Fruit fly (Drosophila melanogaster) whole organism, embryonic: Measurements from ENCODE around the gene kis.

ENCODE experiments used
- Atf3 ChIP-seq: fragments of 200-800 bp; sonication (Bioruptor generic); optimal IDR thresholded peaks from 3 replicates; lab custom pipeline; 2016; ENCODE audit warnings: missing biosample characterization, missing genetic modification characterization
- Bdp1 ChIP-seq: fragments of 200-800 bp; sonication (Bioruptor generic); optimal IDR thresholded peaks from 3 replicates; lab custom pipeline; 2016; ENCODE audit warnings: missing biosample characterization, missing genetic modification characterization
- CG10147 ChIP-seq: fragments of 200-800 bp; sonication (Bioruptor generic); optimal IDR thresholded peaks from 2 replicates; lab custom pipeline; 2019; ENCODE audit warnings: missing biosample characterization, mild to moderate bottlenecking, missing genetic modification characterization, moderate library complexity
- CG10274 ChIP-seq: fragments of 200-800 bp; sonication (Bioruptor generic); optimal IDR thresholded peaks from 3 replicates; lab custom pipeline; 2017; ENCODE audit warnings: missing biosample characterization, mild to moderate bottlenecking, missing genetic modification characterization
- CG11093 ChIP-seq: fragments of 200-800 bp; sonication (Bioruptor generic); IDR thresholded peaks from 3 replicates; pipeline ENCODE4 v1.3.6; 2022; ENCODE audit warnings: missing biosample characterization, missing genetic modification characterization
- CG11696 ChIP-seq: fragments of 200-800 bp; sonication (Bioruptor generic); IDR thresholded peaks from 2 replicates; pipeline ENCODE4 v1.3.6; 2022; ENCODE audit warnings: missing biosample characterization, missing genetic modification characterization
- CG11723 ChIP-seq: fragments of 200-800 bp; sonication (Bioruptor generic); optimal IDR thresholded peaks from 2 replicates; lab custom pipeline; 2017; ENCODE audit warnings: missing biosample characterization, mild to moderate bottlenecking, missing genetic modification characterization
- CG13287 ChIP-seq: fragments of 200-800 bp; sonication (Bioruptor generic); IDR thresholded peaks from 2 replicates; pipeline ENCODE4 v1.3.6; 2022; ENCODE audit warnings: missing biosample characterization, missing genetic modification characterization; ENCODE audit not compliant: partially characterized antibody
- CG13296 ChIP-seq: fragments of 200-800 bp; sonication (Bioruptor generic); optimal IDR thresholded peaks from 3 replicates; lab custom pipeline; 2018; ENCODE audit warnings: missing biosample characterization, mild to moderate bottlenecking, missing genetic modification characterization
- CG14050 ChIP-seq: fragments of 200-800 bp; sonication (Bioruptor generic); IDR thresholded peaks from 3 replicates; pipeline ENCODE4 v1.3.6; 2022; ENCODE audit warnings: missing biosample characterization, missing genetic modification characterization
- CG14667 ChIP-seq: fragments of 200-800 bp; sonication (Bioruptor generic); IDR thresholded peaks from 2 replicates; pipeline ENCODE4 v1.3.6; 2022; ENCODE audit warnings: missing biosample characterization, missing genetic modification characterization
- CG17359 ChIP-seq: fragments of 200-800 bp; sonication (Bioruptor generic); optimal IDR thresholded peaks from 3 replicates; lab custom pipeline; 2018; ENCODE audit warnings: missing biosample characterization, mild to moderate bottlenecking, missing genetic modification characterization, moderate library complexity
- CG2875 ChIP-seq: fragments of 200-800 bp; sonication (Bioruptor generic); optimal IDR thresholded peaks from 2 replicates; lab custom pipeline; 2017; ENCODE audit warnings: missing biosample characterization, mild to moderate bottlenecking, missing genetic modification characterization, missing genetic modification reagents
- CG4854 ChIP-seq: fragments of 200-800 bp; sonication (Bioruptor generic); optimal IDR thresholded peaks from 2 replicates; lab custom pipeline; 2016; ENCODE audit warnings: missing biosample characterization, missing genetic modification characterization, inconsistent platforms
- CG6175 ChIP-seq: fragments of 200-800 bp; sonication (Bioruptor generic); IDR thresholded peaks from 3 replicates; pipeline ENCODE4 v1.3.6; 2022; ENCODE audit warnings: missing biosample characterization, missing genetic modification characterization
- CG6654 ChIP-seq: fragments of 200-800 bp; sonication (Bioruptor generic); optimal IDR thresholded peaks from 2 replicates; lab custom pipeline; 2017; ENCODE audit warnings: missing biosample characterization, mild to moderate bottlenecking, missing genetic modification characterization
- CG6683 ChIP-seq: fragments of 200-800 bp; sonication (Bioruptor generic); optimal IDR thresholded peaks from 2 replicates; lab custom pipeline; 2017; ENCODE audit warnings: missing biosample characterization, mild to moderate bottlenecking, missing genetic modification characterization, missing genetic modification reagents
- CTCF ChIP-seq: fragments of 200-800 bp; sonication (Bioruptor generic); optimal IDR thresholded peaks from 2 replicates; lab custom pipeline; 2017; ENCODE audit warnings: missing biosample characterization, mild to moderate bottlenecking, missing genetic modification characterization, moderate library complexity
- D ChIP-seq, 2 experiments: fragments of 200-800 bp in 1 of 2; fragments of >200 bp in 1 of 2; sonication (Bioruptor generic) in 1 of 2; optimal IDR thresholded peaks; 2 replicates in 1 of 2; 3 replicates in 1 of 2; lab custom pipeline; 2017; ENCODE audit warnings: mild to moderate bottlenecking in 1 of 2, missing biosample characterization in 1 of 2, missing genetic modification characterization in 1 of 2, missing genetic modification reagents in 1 of 2
- Drgx ChIP-seq: fragments of 200-800 bp; sonication (Bioruptor generic); IDR thresholded peaks from 2 replicates; pipeline ENCODE4 v1.3.6; 2022; ENCODE audit warnings: missing biosample characterization, missing genetic modification characterization
- E2f1 ChIP-seq: fragments of 200-800 bp; sonication (Bioruptor generic); IDR thresholded peaks from 2 replicates; pipeline ENCODE4 v1.3.6; 2022; ENCODE audit warnings: missing biosample characterization, missing genetic modification characterization
- ERR ChIP-seq: fragments of 200-800 bp; sonication (Bioruptor generic); optimal IDR thresholded peaks from 2 replicates; lab custom pipeline; 2016; ENCODE audit warnings: missing biosample characterization, missing genetic modification characterization
- Fer2 ChIP-seq: fragments of 200-800 bp; sonication (Bioruptor generic); optimal IDR thresholded peaks from 2 replicates; lab custom pipeline; 2018; ENCODE audit warnings: missing biosample characterization, mild to moderate bottlenecking, missing genetic modification characterization, moderate library complexity
- HLH3B ChIP-seq: fragments of 200-800 bp; sonication (Bioruptor generic); IDR thresholded peaks from 2 replicates; pipeline ENCODE4 v1.3.6; 2022; ENCODE audit warnings: missing biosample characterization, missing genetic modification characterization
- HLH4C ChIP-seq: fragments of 200-800 bp; sonication (Bioruptor generic); IDR thresholded peaks from 3 replicates; pipeline ENCODE4 v1.3.6; 2022; ENCODE audit warnings: missing biosample characterization, missing genetic modification characterization; ENCODE audit not compliant: partially characterized antibody
- Hmx ChIP-seq: fragments of 200-800 bp; sonication (Bioruptor generic); optimal IDR thresholded peaks from 2 replicates; lab custom pipeline; 2016; ENCODE audit warnings: missing biosample characterization, missing genetic modification characterization
- Hr78 ChIP-seq, 2 experiments: fragments of 200-800 bp in 1 of 2; fragments of >200 bp in 1 of 2; sonication (Bioruptor generic) in 1 of 2; optimal IDR thresholded peaks; 2 replicates each; lab custom pipeline; 2017 to 2019; ENCODE audit warnings: missing biosample characterization in 2 of 2, missing genetic modification characterization in 2 of 2, mild to moderate bottlenecking in 1 of 2, moderate library complexity in 1 of 2
- Mes4 ChIP-seq: fragments of 200-800 bp; sonication (Bioruptor generic); optimal IDR thresholded peaks from 2 replicates; lab custom pipeline; 2016; ENCODE audit warnings: missing biosample characterization, missing genetic modification characterization
- Mrtf ChIP-seq: fragments of 200-800 bp; sonication (Bioruptor generic); IDR thresholded peaks from 3 replicates; pipeline ENCODE4 v1.3.6; 2022; ENCODE audit warnings: missing biosample characterization, missing genetic modification characterization
- Oaz ChIP-seq: fragments of 200-800 bp; sonication (Bioruptor generic); IDR thresholded peaks from 2 replicates; pipeline ENCODE4 v1.3.6; 2022; ENCODE audit warnings: missing biosample characterization, missing genetic modification characterization
- Side ChIP-seq: fragments of 200-800 bp; sonication (Bioruptor generic); optimal IDR thresholded peaks from 2 replicates; lab custom pipeline; 2016; ENCODE audit warnings: missing biosample characterization, missing genetic modification characterization
- Sox102F ChIP-seq: fragments of 200-800 bp; sonication (Bioruptor generic); optimal IDR thresholded peaks from 2 replicates; lab custom pipeline; 2018; ENCODE audit warnings: missing biosample characterization, mild to moderate bottlenecking, missing genetic modification characterization, moderate library complexity
- Spps ChIP-seq: fragments of 200-800 bp; sonication (Bioruptor generic); optimal IDR thresholded peaks from 2 replicates; lab custom pipeline; 2018; ENCODE audit warnings: missing biosample characterization, mild to moderate bottlenecking, missing genetic modification characterization
- Xbp1 ChIP-seq: fragments of 200-800 bp; sonication (Bioruptor generic); optimal IDR thresholded peaks from 3 replicates; lab custom pipeline; 2016; ENCODE audit warnings: missing biosample characterization, mild to moderate bottlenecking, missing genetic modification characterization
- btn ChIP-seq: fragments of 200-800 bp; sonication (Bioruptor generic); optimal IDR thresholded peaks from 2 replicates; lab custom pipeline; 2016; ENCODE audit warnings: missing biosample characterization, missing genetic modification characterization
- cato ChIP-seq: fragments of 200-800 bp; sonication (Bioruptor generic); optimal IDR thresholded peaks from 2 replicates; lab custom pipeline; 2016; ENCODE audit warnings: missing biosample characterization, missing genetic modification characterization, borderline replicate concordance
- ems ChIP-seq: fragments of 200-800 bp; sonication (Bioruptor generic); optimal IDR thresholded peaks from 3 replicates; lab custom pipeline; 2016; ENCODE audit warnings: missing biosample characterization, missing genetic modification characterization
- exex ChIP-seq: fragments of 200-800 bp; sonication (Bioruptor generic); optimal IDR thresholded peaks from 4 replicates; lab custom pipeline; 2018; ENCODE audit warnings: missing biosample characterization, mild to moderate bottlenecking, missing genetic modification characterization, moderate library complexity
- gt ChIP-seq: fragments of 200-800 bp; sonication (Bioruptor generic); IDR thresholded peaks from 2 replicates; pipeline ENCODE4 v1.3.6; 2022; ENCODE audit warnings: missing biosample characterization, missing genetic modification characterization
- ken ChIP-seq: fragments of 200-800 bp; sonication (Bioruptor generic); IDR thresholded peaks from 3 replicates; pipeline ENCODE4 v1.3.6; 2022; ENCODE audit warnings: missing biosample characterization, missing genetic modification characterization
- knrl ChIP-seq: fragments of 200-800 bp; sonication (Bioruptor generic); IDR thresholded peaks from 3 replicates; pipeline ENCODE4 v1.3.6; 2022; ENCODE audit warnings: missing biosample characterization, missing genetic modification characterization; ENCODE audit not compliant: partially characterized antibody
- maf-S ChIP-seq: fragments of 200-800 bp; sonication (Bioruptor generic); optimal IDR thresholded peaks from 2 replicates; lab custom pipeline; 2016; ENCODE audit warnings: missing biosample characterization, missing genetic modification characterization
- nerfin-2 ChIP-seq: fragments of 200-800 bp; sonication (Bioruptor generic); IDR thresholded peaks from 2 replicates; pipeline ENCODE4 v1.3.6; 2022; ENCODE audit warnings: missing biosample characterization, missing genetic modification characterization; ENCODE audit not compliant: partially characterized antibody
- otp ChIP-seq: fragments of 200-800 bp; sonication (Bioruptor generic); IDR thresholded peaks from 3 replicates; pipeline ENCODE4, ENCODE4 v1.3.6; 2022; ENCODE audit warnings: missing biosample characterization, missing genetic modification characterization
- phol ChIP-seq: fragments of 200-800 bp; sonication (Bioruptor generic); optimal IDR thresholded peaks from 3 replicates; lab custom pipeline; 2018; ENCODE audit warnings: missing biosample characterization, mild to moderate bottlenecking, missing genetic modification characterization, moderate library complexity
- pros ChIP-seq: fragments of 200-800 bp; sonication (Bioruptor generic); optimal IDR thresholded peaks from 3 replicates; lab custom pipeline; 2019; ENCODE audit warnings: missing biosample characterization, mild to moderate bottlenecking, missing genetic modification characterization, moderate library complexity
- psq ChIP-seq: fragments of 200-800 bp; sonication (Bioruptor generic); optimal IDR thresholded peaks from 2 replicates; lab custom pipeline; 2017; ENCODE audit warnings: missing biosample characterization, missing genetic modification characterization
- sens ChIP-seq: fragments of 200-800 bp; sonication (Bioruptor generic); peaks from one replicate; lab custom pipeline; 2016; ENCODE audit warnings: missing biosample characterization, missing genetic modification characterization
- slbo ChIP-seq: fragments of 200-800 bp; sonication (Bioruptor generic); IDR thresholded peaks from 2 replicates; pipeline ENCODE4 v1.3.6; 2022; ENCODE audit warnings: missing biosample characterization, missing genetic modification characterization
- so ChIP-seq: fragments of 200-800 bp; sonication (Bioruptor generic); IDR thresholded peaks from 3 replicates; pipeline ENCODE4 v1.3.6; 2022; ENCODE audit warnings: missing biosample characterization, missing genetic modification characterization

Gene kis

DNA sequence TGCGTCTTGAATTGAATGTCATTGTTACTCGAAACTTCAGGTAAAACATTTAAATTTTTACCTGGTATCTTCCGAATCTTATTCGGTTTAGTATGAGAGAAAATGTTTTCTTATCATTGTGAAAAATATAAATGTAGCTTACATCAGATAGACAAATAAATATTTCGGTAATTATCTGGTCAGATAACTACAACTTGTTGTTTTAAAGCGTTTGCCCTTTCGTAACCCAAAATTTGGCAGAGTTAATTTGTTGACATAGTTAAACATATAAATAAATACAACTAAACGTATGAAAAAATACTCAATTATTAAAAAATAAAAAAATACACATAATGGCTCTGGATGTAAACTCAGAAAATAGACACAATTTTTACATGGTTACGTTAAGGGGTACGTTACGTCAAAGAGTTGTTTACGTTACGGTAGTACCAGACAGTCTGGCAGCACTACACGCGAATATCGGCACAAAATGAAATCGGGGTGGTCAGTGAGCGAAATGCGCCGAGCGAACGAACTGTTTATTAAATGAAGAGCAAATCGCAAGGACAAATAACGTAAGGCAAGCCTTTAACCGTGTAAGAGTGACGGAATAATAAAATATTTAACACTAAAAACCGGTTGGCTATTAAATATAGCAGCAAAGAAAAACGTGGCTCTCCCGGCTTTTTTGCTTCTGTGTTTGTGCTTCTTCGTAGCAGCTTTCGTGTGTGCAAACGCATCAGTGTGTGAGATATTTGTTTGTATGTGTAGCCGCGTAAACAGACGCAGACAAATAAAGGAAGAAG is 68.1 kb downstream of the kis start (continued):
- TF ChIP-seq CG17359 (tag; lab: Kevin White, UChicago) = no peak
- no peak for TF ChIP-seq Mrtf
- no peak for TF ChIP-seq btn (GFP tag; lab: Kevin White, UChicago)
- TF ChIP-seq exex (tag; lab: Kevin White, UChicago) = no peak
- no peak for TF ChIP-seq ken
- TF ChIP-seq slbo (GFP tag; lab: Robert Waterston, UW) = no peak
- TF ChIP-seq CG2875 = no peak
- TF ChIP-seq sens = peak; percentile 31
- TF ChIP-seq Mes4 = no peak
- no peak for TF ChIP-seq nerfin-2 (GFP tag; lab: Robert Waterston, UW)
- TF ChIP-seq ERR (GFP tag; lab: Kevin White, UChicago) = no peak
- TF ChIP-seq Bdp1 (GFP tag; lab: Kevin White, UChicago) = no peak
- TF ChIP-seq HLH3B (GFP tag; lab: Robert Waterston, UW) = no peak
- TF ChIP-seq Spps (tag; lab: Kevin White, UChicago) = no peak
- TF ChIP-seq Atf3 (GFP tag; lab: Kevin White, UChicago) = no peak
- no peak for TF ChIP-seq Hr78 (GFP tag; optimal IDR thresholded peaks at IDR 0.05; lab: Kevin White, UChicago)
- TF ChIP-seq Drgx = no peak; the same call in 1 of the 2 replicates
- TF ChIP-seq D (optimal IDR thresholded peaks at IDR 0.05; lab: Kevin White, UChicago) = no peak
- no peak for TF ChIP-seq D (GFP tag; optimal IDR thresholded peaks at IDR 0.05; lab: Kevin White, UChicago)
- no peak for TF ChIP-seq CG11696 (GFP tag; lab: Robert Waterston, UW)
- no peak for TF ChIP-seq CG10274 (GFP tag; lab: Kevin White, UChicago)
- no peak for TF ChIP-seq CG6175 (GFP tag; lab: Robert Waterston, UW)
- no peak for TF ChIP-seq Side (GFP tag; lab: Kevin White, UChicago)
- no peak for TF ChIP-seq CG6654 (GFP tag; lab: Kevin White, UChicago)
- no peak for TF ChIP-seq CG11723
- TF ChIP-seq CG13287 (GFP tag; lab: Robert Waterston, UW) = peak; percentile 72
- TF ChIP-seq cato (GFP tag; lab: Kevin White, UChicago) = no peak
- no peak for TF ChIP-seq so
- TF ChIP-seq CG14667 (GFP tag; lab: Robert Waterston, UW) = no peak
- no peak for TF ChIP-seq Hmx (GFP tag; lab: Kevin White, UChicago)
- peak; percentile 43 for TF ChIP-seq CTCF (GFP tag; lab: Kevin White, UChicago)
- TF ChIP-seq CG4854 = no peak
- TF ChIP-seq E2f1 (GFP tag; lab: Robert Waterston, UW) = no peak
- no peak for TF ChIP-seq Fer2 (tag; lab: Kevin White, UChicago)
- no peak for TF ChIP-seq Sox102F (GFP tag; lab: Kevin White, UChicago)
- TF ChIP-seq knrl (GFP tag; lab: Robert Waterston, UW) = no peak; the same call in 2 of the 3 replicates
- TF ChIP-seq HLH4C = no peak
- no peak for TF ChIP-seq maf-S
- no peak for TF ChIP-seq CG6683 (GFP tag; lab: Kevin White, UChicago)
- TF ChIP-seq psq (GFP tag; lab: Kevin White, UChicago) = peak; percentile 66
- no peak for TF ChIP-seq CG13296 (GFP tag; lab: Kevin White, UChicago)
- no peak for TF ChIP-seq otp
- TF ChIP-seq ems = no peak
- TF ChIP-seq CG14050 (GFP tag; lab: Robert Waterston, UW) = no peak
- no peak for TF ChIP-seq Oaz
- no peak for TF ChIP-seq CG10147 (GFP tag; lab: Kevin White, UChicago)
- TF ChIP-seq gt (GFP tag; lab: Robert Waterston, UW) = no peak
- TF ChIP-seq pros (GFP tag; lab: Kevin White, UChicago) = peak; percentile 74
- TF ChIP-seq CG11093 = no peak
- TF ChIP-seq phol (tag; lab: Kevin White, UChicago) = no peak
- no peak for TF ChIP-seq Xbp1 (GFP tag; lab: Kevin White, UChicago)
